Worm (Caenorhabditis elegans): Measurements from ENCODE around the gene ceh-81.

The ceh-81 gene

DNA sequence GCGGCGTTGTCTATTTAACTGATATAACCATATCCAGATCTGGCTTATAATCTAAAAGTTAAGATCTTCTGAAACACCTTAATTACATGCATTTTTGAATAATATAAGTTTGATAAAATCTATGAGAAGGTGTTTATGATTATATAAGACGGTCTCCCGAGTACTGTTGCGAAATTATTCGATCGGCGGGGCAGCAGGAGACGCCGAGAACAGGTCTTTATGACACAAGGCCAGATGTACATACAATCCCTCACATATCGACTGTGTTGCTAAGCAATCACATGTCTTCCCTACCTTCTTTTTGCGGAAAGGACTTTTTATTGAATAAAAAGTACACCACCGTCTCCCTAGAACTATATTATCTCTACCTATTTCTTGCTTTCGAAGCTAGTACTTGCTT is 26.4 kb downstream of the ceh-81 start, which contains the start of gene fbxb-53:
fbxb-53 (plus strand) TSS at position 301 of the 400 bp plus-strand sequence.
- no peak for TF ChIP-seq pha-4 (tag; optimal IDR thresholded peaks at IDR 0.05)
- TF ChIP-seq ceh-2 (tag; optimal IDR thresholded peaks at IDR 0.05): no peak

DNA sequence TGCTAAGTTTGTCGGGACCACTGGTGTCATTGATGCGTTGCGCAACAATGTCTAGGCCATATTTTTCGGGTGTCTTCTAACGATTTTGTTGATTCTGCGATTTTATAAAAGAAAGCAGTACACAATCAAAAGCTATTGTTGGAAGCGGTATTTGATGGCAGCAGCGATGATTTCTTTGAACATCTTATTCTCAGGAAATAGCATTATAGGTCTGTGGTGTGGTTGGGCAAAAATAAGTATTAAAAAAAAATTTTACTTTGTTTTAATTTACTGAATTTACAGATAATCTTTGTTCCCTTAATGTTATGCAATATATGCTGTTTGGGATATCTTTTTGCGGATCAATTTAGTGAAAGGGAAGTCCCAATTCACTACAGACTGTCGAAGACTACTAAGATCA is 26.8 kb downstream of the ceh-81 start, which contains the start of gene F36H5.10:
F36H5.10 (plus strand) TSS at position 301 of the 400 bp plus-strand sequence.
- TF ChIP-seq unc-55 (GFP tag; optimal IDR thresholded peaks at IDR 0.05): no peak
- TF ChIP-seq ceh-9 (tag; optimal IDR thresholded peaks at IDR 0.05): no peak
- no peak for TF ChIP-seq nhr-11 (tag; optimal IDR thresholded peaks at IDR 0.05)
- no peak for TF ChIP-seq ceh-31 (tag; optimal IDR thresholded peaks at IDR 0.05)
- no peak for TF ChIP-seq ceh-30 (tag; optimal IDR thresholded peaks at IDR 0.05)
- TF ChIP-seq lim-6 (tag; optimal IDR thresholded peaks at IDR 0.05): no peak
- TF ChIP-seq eyg-1 (tag; optimal IDR thresholded peaks at IDR 0.05): no peak
- no peak for TF ChIP-seq sdc-2 (tag; optimal IDR thresholded peaks at IDR 0.05)
- TF ChIP-seq pat-9 (tag; optimal IDR thresholded peaks at IDR 0.05): no peak
- TF ChIP-seq T23F11.4 (GFP tag; optimal IDR thresholded peaks at IDR 0.05): no peak
- no peak for TF ChIP-seq pax-1 (tag; optimal IDR thresholded peaks at IDR 0.05)
- no peak for TF ChIP-seq Y22D7AL.16 (tag; optimal IDR thresholded peaks at IDR 0.05)
- no peak for TF ChIP-seq ama-1 (optimal IDR thresholded peaks at IDR 0.05)
- no peak for TF ChIP-seq hlh-8 (tag; optimal IDR thresholded peaks at IDR 0.05)
- no peak for TF ChIP-seq rnt-1 (tag; optimal IDR thresholded peaks at IDR 0.05)
- no peak for TF ChIP-seq fkh-6 (tag; optimal IDR thresholded peaks at IDR 0.05)
- no peak for TF ChIP-seq odd-2 (tag; optimal IDR thresholded peaks at IDR 0.05)
- TF ChIP-seq ttx-3 (tag; optimal IDR thresholded peaks at IDR 0.05): no peak
- TF ChIP-seq hlh-30 (tag; optimal IDR thresholded peaks at IDR 0.05; ENCODE audit: insufficient read depth): no peak

DNA sequence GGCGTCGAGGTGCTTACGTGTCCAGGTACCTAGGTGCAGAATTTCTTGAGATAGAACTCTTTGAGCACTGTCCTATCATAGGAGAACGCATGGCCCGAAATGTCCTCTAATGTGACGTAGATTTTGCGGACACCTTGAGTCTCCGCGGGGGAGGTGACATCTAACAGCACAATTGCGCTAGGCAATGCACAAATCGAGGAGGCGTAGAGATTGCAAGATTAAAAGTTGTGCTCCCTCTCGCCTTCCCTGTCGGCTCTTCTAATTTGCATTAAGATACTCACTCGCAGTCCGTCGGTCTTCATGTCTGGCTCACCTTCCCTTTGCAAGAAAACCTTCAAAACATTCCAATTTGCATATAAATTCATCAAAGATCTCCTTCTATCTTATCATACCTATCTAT is 29.4 kb downstream of the ceh-81 start, which contains the start of gene F36H5.18:
F36H5.18 (plus strand) TSS at position 301 of the 400 bp plus-strand sequence.
- no peak for TF ChIP-seq ceh-30 (tag; optimal IDR thresholded peaks at IDR 0.05)
- TF ChIP-seq pha-2 (tag; optimal IDR thresholded peaks at IDR 0.05): no peak
- no peak for TF ChIP-seq unc-86 (tag; optimal IDR thresholded peaks at IDR 0.05)
- no peak for TF ChIP-seq hlh-8 (tag; optimal IDR thresholded peaks at IDR 0.05)

DNA sequence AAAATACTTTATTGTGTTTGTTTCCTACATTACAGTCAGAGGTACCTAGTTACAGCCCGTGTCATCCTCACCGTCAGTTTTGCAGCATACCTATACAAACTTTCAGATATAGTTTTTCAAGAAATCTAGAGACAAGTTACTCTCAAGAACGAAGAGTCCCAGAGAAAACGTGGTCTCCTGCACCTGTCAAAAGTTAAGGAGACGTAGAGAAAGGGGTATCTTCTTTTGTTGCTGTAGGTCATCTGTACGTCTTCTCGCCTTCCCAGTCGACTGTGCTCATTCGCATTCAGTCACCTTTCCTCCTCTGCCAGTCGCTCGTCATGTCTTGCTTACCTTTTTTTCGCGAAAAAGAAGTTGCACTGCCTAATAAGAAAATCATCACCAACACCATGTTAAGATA is 31.4 kb downstream of the ceh-81 start, which contains the start of gene F36H5.4:
F36H5.4 (plus strand) TSS at position 301 of the 400 bp plus-strand sequence.
- TF ChIP-seq mec-3 (tag; optimal IDR thresholded peaks at IDR 0.05; ENCODE audit: borderline replicate concordance) (no peak), eyg-1 (tag; optimal IDR thresholded peaks at IDR 0.05) (no peak), ceh-34 (tag; optimal IDR thresholded peaks at IDR 0.05) (no peak), ets-4 (tag; optimal IDR thresholded peaks at IDR 0.05) (no peak), elt-4 (tag; optimal IDR thresholded peaks at IDR 0.05) (no peak), ztf-16 (tag; optimal IDR thresholded peaks at IDR 0.05) (no peak), ceh-18 (tag; optimal IDR thresholded peaks at IDR 0.05) (no peak), hlh-8 (tag; optimal IDR thresholded peaks at IDR 0.05) (no peak), C08G9.2 (tag; optimal IDR thresholded peaks at IDR 0.05) (no peak), nhr-11 (tag; optimal IDR thresholded peaks at IDR 0.05) (no peak), npax-4 (tag; optimal IDR thresholded peaks at IDR 0.05) (no peak), hlh-6 (tag; optimal IDR thresholded peaks at IDR 0.05) (no peak), madf-2 (tag; optimal IDR thresholded peaks at IDR 0.05) (no peak), unc-42 (tag; optimal IDR thresholded peaks at IDR 0.05) (no peak), syd-9 (tag; optimal IDR thresholded peaks at IDR 0.05) (no peak), ceh-14 (tag; optimal IDR thresholded peaks at IDR 0.05) (no peak), ceh-30 (tag; optimal IDR thresholded peaks at IDR 0.05) (no peak), tbx-7 (tag; optimal IDR thresholded peaks at IDR 0.05) (no peak), unc-55 (GFP tag; optimal IDR thresholded peaks at IDR 0.05) (no peak)

DNA sequence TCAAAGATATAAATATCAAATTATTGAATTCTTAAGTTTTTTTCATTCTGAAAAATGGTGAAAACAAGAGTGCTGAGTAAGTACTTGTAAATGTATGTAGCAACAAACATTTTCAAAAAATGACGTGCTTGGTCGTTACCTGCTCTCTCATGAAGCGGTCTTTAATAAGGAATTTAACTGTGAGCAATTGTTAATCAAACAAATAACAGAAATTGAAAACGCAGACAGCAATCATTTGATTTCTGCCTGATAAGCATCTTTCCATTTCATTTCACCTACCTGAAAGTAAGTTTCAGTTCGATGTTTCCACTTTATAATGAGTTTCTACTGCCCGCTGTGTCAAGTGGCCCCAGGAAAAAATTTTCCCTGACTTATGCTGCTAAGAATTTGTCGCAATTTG is 32.9 kb downstream of the ceh-81 start, which contains the start of gene math-28:
math-28 (plus strand) TSS at position 301 of the 400 bp plus-strand sequence.
- TF ChIP-seq pha-4 (tag; optimal IDR thresholded peaks at IDR 0.05) (no peak), pros-1 (tag; optimal IDR thresholded peaks at IDR 0.05) (no peak), hlh-13 (GFP tag; optimal IDR thresholded peaks at IDR 0.05) (no peak), pag-3 (tag; optimal IDR thresholded peaks at IDR 0.05; ENCODE audit: borderline replicate concordance) (no peak), gmeb-2 (tag; optimal IDR thresholded peaks at IDR 0.05) (no peak), hlh-6 (tag; optimal IDR thresholded peaks at IDR 0.05) (no peak), ref-2 (tag; optimal IDR thresholded peaks at IDR 0.05) (no peak), pat-9 (tag; optimal IDR thresholded peaks at IDR 0.05) (no peak), ceh-48 (tag; optimal IDR thresholded peaks at IDR 0.05) (no peak), rnt-1 (tag; optimal IDR thresholded peaks at IDR 0.05) (no peak), zip-5 (tag; optimal IDR thresholded peaks at IDR 0.05) (no peak), ahr-1 (tag; optimal IDR thresholded peaks at IDR 0.05) (no peak), tbx-2 (tag; optimal IDR thresholded peaks at IDR 0.05) (no peak), pha-2 (tag; optimal IDR thresholded peaks at IDR 0.05) (no peak), fkh-10 (GFP tag; optimal IDR thresholded peaks at IDR 0.05) (no peak), nhr-232 (tag; optimal IDR thresholded peaks at IDR 0.05) (no peak)

All from whole organism, late embryonic.